Worm (Caenorhabditis elegans) whole organism, L1 larva: ENCODE data around the gene fbxa-37.
A peak's percentile ranks its signal among the peaks of the same experiment; 100 is the strongest.

ENCODE experiments used
- C04F5.9 ChIP-seq: sonication (generic microtip); optimal IDR thresholded peaks from 2 replicates; lab custom pipeline; 2016; ENCODE audit warnings: missing genetic modification characterization, missing compliant biosample characterization
- C34B4.2 ChIP-seq: sonication (generic microtip); optimal IDR thresholded peaks from 2 replicates; lab custom pipeline; 2017; ENCODE audit warnings: mild to moderate bottlenecking, missing genetic modification characterization, missing compliant biosample characterization
- alr-1 ChIP-seq: fragments of 200-800 bp; sonication (Bioruptor generic); optimal IDR thresholded peaks from 2 replicates; lab custom pipeline; 2018; ENCODE audit warnings: borderline replicate concordance, mild to moderate bottlenecking, missing genetic modification characterization, missing compliant biosample characterization
- ceh-63 ChIP-seq: fragments of 200-800 bp; sonication (Bioruptor generic); optimal IDR thresholded peaks from 2 replicates; lab custom pipeline; 2018; ENCODE audit warnings: mild to moderate bottlenecking, missing genetic modification characterization, missing compliant biosample characterization
- ceh-82 ChIP-seq, 3 experiments: fragments of 150-350 bp in 1 of 3; sonication (generic microtip) in 2 of 3; optimal IDR thresholded peaks; 2 replicates each; lab custom pipeline; 2014 to 2017; ENCODE audit warnings: missing biosample characterization in 3 of 3, missing genetic modification characterization in 3 of 3
- ceh-90 ChIP-seq: sonication (generic microtip); optimal IDR thresholded peaks from 2 replicates; lab custom pipeline; 2016; ENCODE audit warnings: missing genetic modification characterization, missing compliant biosample characterization
- ces-1 ChIP-seq: fragments of 150-350 bp; optimal IDR thresholded peaks from 2 replicates; lab custom pipeline; 2014; ENCODE audit warnings: missing biosample characterization, missing genetic modification reagents, missing genetic modification characterization
- dsc-1 ChIP-seq: sonication (generic microtip); optimal IDR thresholded peaks from 2 replicates; lab custom pipeline; 2016; ENCODE audit warnings: mild to moderate bottlenecking, missing genetic modification characterization, missing compliant biosample characterization
- efl-1 ChIP-seq, 4 experiments: fragments of 150-350 bp; optimal IDR thresholded peaks in 3 of 4; peaks in 1 of 4; 1 replicate in 1 of 4; 2 replicates in 3 of 4; lab custom pipeline; 2014; ENCODE audit warnings: missing biosample characterization in 2 of 4, missing genetic modification characterization in 2 of 4, missing genetic modification reagents in 2 of 4
- elt-2 ChIP-seq: sonication (generic microtip); optimal IDR thresholded peaks from 2 replicates; lab custom pipeline; 2016; ENCODE audit warnings: missing genetic modification characterization, mild to moderate bottlenecking, inconsistent platforms, missing compliant biosample characterization, missing genetic modification reagents
- elt-3 ChIP-seq, 6 experiments: fragments of 150-350 bp in 1 of 6; sonication (generic microtip); optimal IDR thresholded peaks; 2 replicates each; lab custom pipeline; 2017 to 2018; ENCODE audit warnings: missing biosample characterization in 6 of 6, missing genetic modification characterization in 6 of 6, inconsistent platforms in 1 of 6
- fkh-10 ChIP-seq: sonication (generic microtip); optimal IDR thresholded peaks from 2 replicates; lab custom pipeline; 2017; ENCODE audit warnings: missing biosample characterization, missing genetic modification reagents, missing genetic modification characterization
- fkh-4 ChIP-seq: sonication (generic microtip); optimal IDR thresholded peaks from 2 replicates; lab custom pipeline; 2016; ENCODE audit warnings: missing compliant biosample characterization, missing genetic modification characterization, borderline replicate concordance
- hlh-17 ChIP-seq: fragments of 200-800 bp; sonication (Bioruptor generic); optimal IDR thresholded peaks from 2 replicates; lab custom pipeline; 2018; ENCODE audit warnings: missing genetic modification characterization, mild to moderate bottlenecking, missing compliant biosample characterization, moderate library complexity, borderline replicate concordance
- hlh-4 ChIP-seq: sonication (generic microtip); optimal IDR thresholded peaks from 2 replicates; lab custom pipeline; 2016; ENCODE audit warnings: mild to moderate bottlenecking, missing genetic modification characterization, missing compliant biosample characterization
- hpl-2 ChIP-seq: fragments of 150-350 bp; optimal IDR thresholded peaks from 2 replicates; lab custom pipeline; 2014; ENCODE audit warnings: missing biosample characterization, missing genetic modification reagents, missing genetic modification characterization
- jun-1 ChIP-seq: fragments of 150-350 bp; optimal IDR thresholded peaks from 2 replicates; lab custom pipeline; 2014; ENCODE audit warnings: missing biosample characterization, missing genetic modification reagents, missing genetic modification characterization
- lin-13 ChIP-seq: fragments of 150-350 bp; optimal IDR thresholded peaks from 2 replicates; lab custom pipeline; 2014; ENCODE audit warnings: missing biosample characterization, missing genetic modification reagents, missing genetic modification characterization
- lin-15B ChIP-seq: fragments of 150-350 bp; sonication (generic microtip); optimal IDR thresholded peaks from 3 replicates; lab custom pipeline; 2014; ENCODE audit warnings: missing biosample characterization, missing genetic modification characterization
- lin-35 ChIP-seq, 2 experiments: fragments of 150-350 bp; optimal IDR thresholded peaks; 2 replicates each; lab custom pipeline; 2014; ENCODE audit warnings: missing biosample characterization in 2 of 2, missing genetic modification characterization in 2 of 2, missing genetic modification reagents in 2 of 2
- lir-3 ChIP-seq: sonication (generic microtip); optimal IDR thresholded peaks from 2 replicates; lab custom pipeline; 2016; ENCODE audit warnings: mild to moderate bottlenecking, missing genetic modification characterization, moderate library complexity, missing compliant biosample characterization; ENCODE audit not compliant: poor library complexity
- lsy-2 ChIP-seq, 2 experiments: fragments of 150-350 bp; optimal IDR thresholded peaks; 2 replicates each; lab custom pipeline; 2014; ENCODE audit warnings: missing biosample characterization in 2 of 2, missing genetic modification characterization in 2 of 2
- mab-9 ChIP-seq: fragments of 200-800 bp; sonication (Bioruptor generic); IDR thresholded peaks from 2 replicates; pipeline ENCODE4 v1.3.6; 2022; ENCODE audit warnings: missing genetic modification reagents, missing genetic modification characterization, missing compliant biosample characterization
- mdl-1 ChIP-seq, 2 experiments: fragments of 150-350 bp; optimal IDR thresholded peaks; 2 replicates each; lab custom pipeline; 2014 to 2017; ENCODE audit warnings: missing biosample characterization in 2 of 2, missing genetic modification characterization in 2 of 2, inconsistent platforms in 1 of 2
- mep-1 ChIP-seq: fragments of 150-350 bp; optimal IDR thresholded peaks from 2 replicates; lab custom pipeline; 2014; ENCODE audit warnings: missing biosample characterization, missing genetic modification characterization
- nhr-20 ChIP-seq: sonication (generic microtip); optimal IDR thresholded peaks from 2 replicates; lab custom pipeline; 2016; ENCODE audit warnings: mild to moderate bottlenecking, missing genetic modification characterization, missing compliant biosample characterization
- nhr-71 ChIP-seq: sonication (generic microtip); optimal IDR thresholded peaks from 2 replicates; lab custom pipeline; 2016; ENCODE audit warnings: mild to moderate bottlenecking, missing genetic modification characterization, moderate library complexity, missing compliant biosample characterization
- nhr-77 ChIP-seq: fragments of 150-350 bp; optimal IDR thresholded peaks from 2 replicates; lab custom pipeline; 2014; ENCODE audit warnings: missing biosample characterization, missing genetic modification characterization
- nhr-90 ChIP-seq: sonication (generic microtip); optimal IDR thresholded peaks from 2 replicates; lab custom pipeline; 2016; ENCODE audit warnings: mild to moderate bottlenecking, missing genetic modification characterization, missing compliant biosample characterization; ENCODE audit not compliant: poor library complexity
- pax-3 ChIP-seq: fragments of 200-800 bp; sonication (Bioruptor generic); optimal IDR thresholded peaks from 2 replicates; lab custom pipeline; 2018; ENCODE audit warnings: mild to moderate bottlenecking, missing genetic modification characterization, moderate library complexity, missing compliant biosample characterization
- pqm-1 ChIP-seq: sonication (generic microtip); optimal IDR thresholded peaks from 3 replicates; lab custom pipeline; 2017; ENCODE audit warnings: missing biosample characterization, missing genetic modification characterization
- skn-1 ChIP-seq: fragments of 150-350 bp; optimal IDR thresholded peaks from 2 replicates; lab custom pipeline; 2014; ENCODE audit warnings: missing biosample characterization, missing genetic modification characterization
- snpc-4 ChIP-seq: fragments of 150-350 bp; optimal IDR thresholded peaks from 2 replicates; lab custom pipeline; 2014; ENCODE audit warnings: missing biosample characterization, missing genetic modification characterization
- sox-4 ChIP-seq: sonication (generic microtip); optimal IDR thresholded peaks from 2 replicates; lab custom pipeline; 2016; ENCODE audit warnings: missing genetic modification characterization, missing compliant biosample characterization
- sptf-1 ChIP-seq: fragments of 150-350 bp; optimal IDR thresholded peaks from 2 replicates; lab custom pipeline; 2014; ENCODE audit warnings: missing biosample characterization, missing genetic modification characterization
- swsn-7 ChIP-seq: sonication (generic microtip); optimal IDR thresholded peaks from 2 replicates; lab custom pipeline; 2016; ENCODE audit warnings: missing genetic modification characterization, missing compliant biosample characterization
- unc-98 ChIP-seq: fragments of 200-800 bp; sonication (Bioruptor generic); IDR thresholded peaks from 2 replicates; pipeline ENCODE4 v1.3.6; 2022; ENCODE audit warnings: missing genetic modification characterization, missing compliant biosample characterization
- zip-4 ChIP-seq: fragments of 200-800 bp; sonication (Bioruptor generic); optimal IDR thresholded peaks from 2 replicates; lab custom pipeline; 2018; ENCODE audit warnings: mild to moderate bottlenecking, missing genetic modification characterization, moderate library complexity, missing compliant biosample characterization

Gene fbxa-37

DNA sequence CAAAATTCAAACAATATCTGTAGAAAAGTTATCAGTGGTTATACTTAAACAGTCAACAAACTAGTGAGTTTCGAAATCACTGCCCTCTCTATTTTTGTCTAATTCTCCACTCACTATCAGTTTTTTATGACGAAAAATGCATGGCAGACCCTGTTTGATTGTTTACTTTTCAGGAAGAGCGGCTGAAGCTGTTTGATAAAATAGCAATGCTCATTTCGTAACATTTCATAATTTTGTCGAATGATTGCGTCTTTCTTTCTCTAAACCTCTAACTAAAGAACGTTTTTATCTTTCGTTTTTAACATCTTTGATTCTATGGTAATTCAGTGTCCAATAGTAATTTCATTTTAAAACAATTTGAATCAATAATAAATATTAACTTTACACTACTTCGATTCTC lies 5.6 kb upstream of the fbxa-37 start:
- peak; percentile 55 for TF ChIP-seq zip-4
- no peak for TF ChIP-seq sptf-1 (tag; lab: Kevin White, UChicago)
- no peak for TF ChIP-seq lir-3
- no peak for TF ChIP-seq unc-98 (GFP tag; lab: Robert Waterston, UW)
- peak; percentile 3 for TF ChIP-seq nhr-90 (tag; lab: Kevin White, UChicago)
- no peak for TF ChIP-seq lin-15B (tag; lab: Kevin White, UChicago)
- TF ChIP-seq elt-2 (tag; lab: Kevin White, UChicago): peak; percentile 98
- TF ChIP-seq ces-1 (GFP tag; lab: Kevin White, UChicago): no peak
- no peak for TF ChIP-seq hlh-4 (tag; lab: Kevin White, UChicago)
- TF ChIP-seq pax-3: peak; percentile 25
- peak; percentile 95 for TF ChIP-seq pqm-1 (tag; lab: Kevin White, UChicago)
- TF ChIP-seq lin-35 (GFP tag; optimal IDR thresholded peaks at IDR 0.05; lab: Kevin White, UChicago): peak in 1 of 2 experiments; percentile 38
- TF ChIP-seq skn-1 (tag; lab: Kevin White, UChicago): no peak
- TF ChIP-seq hpl-2: peak; percentile 53
- TF ChIP-seq sox-4 (tag; lab: Kevin White, UChicago): no peak
- peak in 1 of 6 experiments; percentile 43 for TF ChIP-seq elt-3 (tag; optimal IDR thresholded peaks at IDR 0.05; lab: Kevin White, UChicago)
- peak in 1 of 2 experiments; percentile 27 for TF ChIP-seq mdl-1 (tag; optimal IDR thresholded peaks at IDR 0.05; lab: Kevin White, UChicago)
- no peak for TF ChIP-seq hlh-17 (GFP tag; lab: Kevin White, UChicago)
- no peak for TF ChIP-seq swsn-7
- no peak for TF ChIP-seq C04F5.9 (tag; lab: Kevin White, UChicago)
- TF ChIP-seq ceh-63 (GFP tag; lab: Kevin White, UChicago): no peak
- TF ChIP-seq lsy-2 (tag; optimal IDR thresholded peaks at IDR 0.05; lab: Kevin White, UChicago): peak in 1 of 2 experiments; percentile 29
- TF ChIP-seq snpc-4: no peak
- TF ChIP-seq fkh-4 (tag; lab: Kevin White, UChicago): no peak
- TF ChIP-seq fkh-10 (GFP tag; lab: Kevin White, UChicago): no peak
- TF ChIP-seq alr-1 (tag; lab: Kevin White, UChicago): no peak
- TF ChIP-seq nhr-77 (tag; lab: Kevin White, UChicago): no peak
- TF ChIP-seq jun-1 (tag; lab: Kevin White, UChicago): peak; percentile 51
- no peak for TF ChIP-seq efl-1 (optimal IDR thresholded peaks at IDR 0.05; lab: Kevin White, UChicago)
- TF ChIP-seq efl-1 (GFP tag; optimal IDR thresholded peaks at IDR 0.05 in 1 of 2; lab: Kevin White, UChicago): peak in 1 of 2 experiments; percentile 81
- no peak for TF ChIP-seq dsc-1 (tag; lab: Kevin White, UChicago)
- peak; percentile 42 for TF ChIP-seq nhr-71
- TF ChIP-seq nhr-20 (tag; lab: Kevin White, UChicago): peak; percentile 37
- no peak for TF ChIP-seq ceh-82 (tag; optimal IDR thresholded peaks at IDR 0.05; lab: Kevin White, UChicago)
- TF ChIP-seq ceh-90 (tag; lab: Kevin White, UChicago): no peak
- TF ChIP-seq lin-13 (GFP tag; lab: Kevin White, UChicago): no peak
- no peak for TF ChIP-seq mep-1 (tag; lab: Kevin White, UChicago)
- TF ChIP-seq mab-9 (GFP tag; lab: Robert Waterston, UW): no peak

DNA sequence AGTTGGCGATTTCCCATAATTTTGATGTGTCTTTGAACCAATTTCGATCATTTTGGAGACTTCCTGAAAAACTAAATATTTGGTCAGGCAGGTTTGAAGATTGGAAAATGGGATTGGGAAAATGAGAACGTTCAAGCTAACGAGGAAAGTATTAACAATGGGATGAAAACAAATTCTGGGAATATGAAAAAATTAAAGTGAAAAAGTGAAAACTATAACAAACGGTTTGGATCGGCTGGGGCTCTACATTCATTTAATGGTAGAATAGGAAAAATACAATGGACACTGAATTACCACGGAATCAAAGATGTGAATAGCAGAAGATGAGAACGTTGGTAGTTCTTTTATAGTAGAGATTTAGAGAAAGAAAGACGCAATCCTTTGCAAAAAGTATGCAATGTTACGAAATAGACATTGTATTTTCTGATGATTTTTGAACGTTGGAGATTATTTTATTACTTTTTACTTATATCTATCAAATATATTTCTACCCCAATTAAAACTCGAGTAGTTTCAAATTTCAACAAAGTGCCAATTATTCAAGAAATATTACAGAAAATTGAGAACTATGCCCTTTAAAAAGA lies 3.8 kb downstream of the fbxa-37 start, which contains the start of gene fbxa-50:
Gene fbxa-50, minus strand, starts transcription at position 51 of the 584 bp plus-strand sequence.
- TF ChIP-seq C34B4.2 (tag; lab: Kevin White, UChicago) (no peak), skn-1 (tag; lab: Kevin White, UChicago) (peak; percentile 21)
